Worm (Caenorhabditis elegans) whole organism, mixed stage, embryonic: Measurements from ENCODE around the gene F35D2.1.

Experiments used
- M03D4.4 ChIP-seq: sonication (generic microtip); optimal IDR thresholded peaks from 2 replicates; lab custom pipeline; 2017; ENCODE audit warnings: mild to moderate bottlenecking, missing genetic modification characterization, missing compliant biosample characterization
- elt-3 ChIP-seq: fragments of 150-350 bp; optimal IDR thresholded peaks from 2 replicates; lab custom pipeline; 2014; ENCODE audit warnings: missing biosample characterization, missing genetic modification characterization
- lsy-2 ChIP-seq: fragments of 150-350 bp; optimal IDR thresholded peaks from 2 replicates; lab custom pipeline; 2014; ENCODE audit warnings: missing biosample characterization, missing genetic modification characterization
- nhr-28 ChIP-seq: fragments of 150-350 bp; optimal IDR thresholded peaks from 2 replicates; lab custom pipeline; 2014; ENCODE audit warnings: missing biosample characterization, missing genetic modification characterization
- pha-4 ChIP-seq: fragments of 150-350 bp; optimal IDR thresholded peaks from 2 replicates; lab custom pipeline; 2018; ENCODE audit warnings: missing biosample characterization, missing genetic modification reagents, missing genetic modification characterization
- snpc-4 ChIP-seq: fragments of 150-350 bp; optimal IDR thresholded peaks from 2 replicates; lab custom pipeline; 2014; ENCODE audit warnings: missing biosample characterization, missing genetic modification characterization
- unc-62 ChIP-seq: fragments of 150-350 bp; optimal IDR thresholded peaks from 2 replicates; lab custom pipeline; 2014; ENCODE audit warnings: missing biosample characterization, missing genetic modification reagents, missing genetic modification characterization
- zip-8 ChIP-seq: fragments of 150-350 bp; optimal IDR thresholded peaks from 2 replicates; lab custom pipeline; 2014; ENCODE audit warnings: missing biosample characterization, missing genetic modification characterization

- TF ChIP-seq nhr-28 (tag; lab: Kevin White, UChicago), result no peak
- no peak for TF ChIP-seq lsy-2 (tag; lab: Kevin White, UChicago)
- no peak for TF ChIP-seq elt-3 (tag; lab: Kevin White, UChicago)
- TF ChIP-seq zip-8 (tag; lab: Kevin White, UChicago), result no peak
- no peak for TF ChIP-seq pha-4 (tag; lab: Kevin White, UChicago)
- TF ChIP-seq unc-62 (GFP tag; lab: Kevin White, UChicago), result no peak
- TF ChIP-seq M03D4.4 (tag; lab: Kevin White, UChicago), result no peak
- TF ChIP-seq snpc-4 (tag; lab: Kevin White, UChicago), result no peak
Measured at ce11 chrII:7543808-7544207, 31.9 kb upstream of the F35D2.1 start, which contains the start of gene rol-8.
